Worm (Caenorhabditis elegans) whole organism, early embryonic: ENCODE results near the gene cul-2.

Source experiments
- B0310.2 ChIP-seq: sonication (generic microtip); optimal IDR thresholded peaks from 2 replicates; lab custom pipeline; 2016; ENCODE audit warnings: mild to moderate bottlenecking, missing genetic modification characterization, missing compliant biosample characterization
- F13C5.2 ChIP-seq: sonication (generic microtip); optimal IDR thresholded peaks from 2 replicates; lab custom pipeline; 2017; ENCODE audit warnings: mild to moderate bottlenecking, missing genetic modification characterization, inconsistent platforms, missing compliant biosample characterization
- aly-1 ChIP-seq: sonication (generic microtip); optimal IDR thresholded peaks from 2 replicates; lab custom pipeline; 2016; ENCODE audit warnings: missing genetic modification characterization, missing compliant biosample characterization
- ama-1 ChIP-seq: fragments of 150-350 bp; optimal IDR thresholded peaks from 2 replicates; lab custom pipeline; 2014
- ceh-13 ChIP-seq: fragments of 200-800 bp; sonication (Bioruptor generic); optimal IDR thresholded peaks from 2 replicates; lab custom pipeline; 2018; ENCODE audit warnings: mild to moderate bottlenecking, missing genetic modification characterization, missing compliant biosample characterization
- ceh-36 ChIP-seq: sonication (generic microtip); optimal IDR thresholded peaks from 2 replicates; lab custom pipeline; 2016; ENCODE audit warnings: missing genetic modification characterization, inconsistent platforms, missing compliant biosample characterization
- ets-7 ChIP-seq: sonication (generic microtip); optimal IDR thresholded peaks from 2 replicates; lab custom pipeline; 2016; ENCODE audit warnings: missing genotype, missing genetic modification characterization, missing compliant biosample characterization
- flt-1 ChIP-seq: fragments of 200-800 bp; sonication (Bioruptor generic); IDR thresholded peaks from 2 replicates; pipeline ENCODE4 v1.3.6; 2022; ENCODE audit warnings: missing genetic modification characterization, missing compliant biosample characterization
- hmg-4 ChIP-seq: fragments of 200-800 bp; sonication (Bioruptor generic); optimal IDR thresholded peaks from 2 replicates; lab custom pipeline; 2018; ENCODE audit warnings: mild to moderate bottlenecking, missing genetic modification characterization, missing compliant biosample characterization
- scrt-1 ChIP-seq: fragments of 200-800 bp; sonication (Bioruptor generic); IDR thresholded peaks from 2 replicates; pipeline ENCODE4 v1.3.6; 2022; ENCODE audit warnings: missing genetic modification characterization, missing compliant biosample characterization
- sea-1 ChIP-seq: fragments of 200-800 bp; sonication (Bioruptor generic); conservative IDR thresholded peaks from 2 replicates; pipeline ENCODE4 v1.3.6; 2022; ENCODE audit warnings: missing genetic modification characterization, missing compliant biosample characterization

ce11 chrIII:13714950-13715349 lies 27.9 kb downstream of the cul-2 start:
- TF ChIP-seq ama-1 (lab: Kevin White, UChicago): no peak
- no peak for TF ChIP-seq aly-1 (tag; lab: Kevin White, UChicago)
- no peak for TF ChIP-seq sea-1 (GFP tag; lab: Robert Waterston, UW)
- TF ChIP-seq B0310.2: no peak
- no peak for TF ChIP-seq hmg-4 (GFP tag; lab: Kevin White, UChicago)
- TF ChIP-seq flt-1 (GFP tag; lab: Robert Waterston, UW): no peak
- no peak for TF ChIP-seq scrt-1 (GFP tag; lab: Robert Waterston, UW)
- no peak for TF ChIP-seq ets-7 (tag; lab: Kevin White, UChicago)
- TF ChIP-seq ceh-36: no peak
- TF ChIP-seq ceh-13: no peak
- TF ChIP-seq F13C5.2 (tag; lab: Kevin White, UChicago): no peak
